Worm (Caenorhabditis elegans) whole organism, mixed stage, embryonic: ENCODE measurements around the gene B0222.5.

Experiments used
- bed-3 ChIP-seq: fragments of 200-800 bp; sonication (Bioruptor generic); optimal IDR thresholded peaks from 3 replicates; lab custom pipeline; 2018; ENCODE audit warnings: mild to moderate bottlenecking, missing genetic modification characterization, moderate library complexity, missing compliant biosample characterization
- blmp-1 ChIP-seq: fragments of 150-350 bp; optimal IDR thresholded peaks from 2 replicates; lab custom pipeline; 2014; ENCODE audit warnings: missing biosample characterization, missing genetic modification characterization
- ceh-43 ChIP-seq: fragments of 200-800 bp; sonication (Bioruptor generic); optimal IDR thresholded peaks from 2 replicates; lab custom pipeline; 2018; ENCODE audit warnings: mild to moderate bottlenecking, missing genetic modification characterization, moderate library complexity, missing compliant biosample characterization
- ceh-83 ChIP-seq: fragments of 200-800 bp; sonication (Bioruptor generic); optimal IDR thresholded peaks from 2 replicates; lab custom pipeline; 2018; ENCODE audit warnings: mild to moderate bottlenecking, missing genetic modification characterization, missing compliant biosample characterization
- ces-1 ChIP-seq: fragments of 150-350 bp; optimal IDR thresholded peaks from 2 replicates; lab custom pipeline; 2014; ENCODE audit warnings: missing biosample characterization, missing genetic modification reagents, missing genetic modification characterization
- cnd-1 ChIP-seq: fragments of 200-800 bp; sonication (Bioruptor generic); optimal IDR thresholded peaks from 2 replicates; lab custom pipeline; 2018; ENCODE audit warnings: mild to moderate bottlenecking, missing genetic modification characterization, missing compliant biosample characterization
- drap-1 ChIP-seq: fragments of 200-800 bp; sonication (Bioruptor generic); optimal IDR thresholded peaks from 3 replicates; lab custom pipeline; 2018; ENCODE audit warnings: mild to moderate bottlenecking, missing genetic modification characterization, missing compliant biosample characterization
- elt-1 ChIP-seq: sonication (generic microtip); optimal IDR thresholded peaks from 2 replicates; lab custom pipeline; 2017; ENCODE audit warnings: missing genetic modification characterization, mild to moderate bottlenecking, missing compliant biosample characterization, antibody characterized with exemption, moderate library complexity, borderline replicate concordance; ENCODE audit not compliant: insufficient read depth
- flh-1 ChIP-seq: fragments of 200-800 bp; sonication (Bioruptor generic); optimal IDR thresholded peaks from 2 replicates; lab custom pipeline; 2018; ENCODE audit warnings: mild to moderate bottlenecking, missing genetic modification characterization, moderate library complexity, missing compliant biosample characterization
- ham-2 ChIP-seq: fragments of 200-800 bp; sonication (Bioruptor generic); optimal IDR thresholded peaks from 2 replicates; lab custom pipeline; 2018; ENCODE audit warnings: mild to moderate bottlenecking, missing genetic modification characterization, missing compliant biosample characterization
- hlh-1 ChIP-seq: fragments of 150-350 bp; optimal IDR thresholded peaks from 2 replicates; lab custom pipeline; 2014; ENCODE audit warnings: missing biosample characterization, missing genetic modification reagents, missing genetic modification characterization
- lin-13 ChIP-seq: fragments of 150-350 bp; optimal IDR thresholded peaks from 2 replicates; lab custom pipeline; 2014; ENCODE audit warnings: missing biosample characterization, missing genetic modification characterization
- lin-32 ChIP-seq: fragments of 200-800 bp; sonication (Bioruptor generic); optimal IDR thresholded peaks from 2 replicates; lab custom pipeline; 2018; ENCODE audit warnings: mild to moderate bottlenecking, missing genetic modification characterization, missing compliant biosample characterization
- lsy-2 ChIP-seq: fragments of 150-350 bp; optimal IDR thresholded peaks from 2 replicates; lab custom pipeline; 2014; ENCODE audit warnings: missing biosample characterization, missing genetic modification characterization
- mab-5 ChIP-seq: fragments of 150-350 bp; optimal IDR thresholded peaks from 2 replicates; lab custom pipeline; 2014; ENCODE audit warnings: missing biosample characterization, missing genetic modification characterization
- mep-1 ChIP-seq: fragments of 150-350 bp; optimal IDR thresholded peaks from 2 replicates; lab custom pipeline; 2017; ENCODE audit warnings: missing biosample characterization, missing genetic modification reagents, missing genetic modification characterization, inconsistent platforms
- mls-2 ChIP-seq: sonication (generic microtip); optimal IDR thresholded peaks from 2 replicates; lab custom pipeline; 2016; ENCODE audit warnings: mild to moderate bottlenecking, missing genetic modification characterization, moderate library complexity, missing compliant biosample characterization
- nhr-2 ChIP-seq: fragments of 150-350 bp; optimal IDR thresholded peaks from 2 replicates; lab custom pipeline; 2014; ENCODE audit warnings: missing biosample characterization, missing genetic modification characterization
- nhr-237 ChIP-seq: fragments of 150-350 bp; optimal IDR thresholded peaks from 2 replicates; lab custom pipeline; 2014; ENCODE audit warnings: missing biosample characterization, missing genetic modification characterization
- nhr-28 ChIP-seq: fragments of 150-350 bp; optimal IDR thresholded peaks from 2 replicates; lab custom pipeline; 2014; ENCODE audit warnings: missing biosample characterization, missing genetic modification characterization
- nhr-76 ChIP-seq: sonication (generic microtip); optimal IDR thresholded peaks from 2 replicates; lab custom pipeline; 2017; ENCODE audit warnings: missing biosample characterization, missing genetic modification characterization
- sem-2 ChIP-seq: fragments of 200-800 bp; sonication (Bioruptor generic); optimal IDR thresholded peaks from 2 replicates; lab custom pipeline; 2018; ENCODE audit warnings: mild to moderate bottlenecking, missing genetic modification characterization, missing compliant biosample characterization
- snpc-4 ChIP-seq: fragments of 150-350 bp; optimal IDR thresholded peaks from 2 replicates; lab custom pipeline; 2014; ENCODE audit warnings: missing biosample characterization, missing genetic modification characterization
- sptf-1 ChIP-seq: sonication (generic microtip); optimal IDR thresholded peaks from 2 replicates; lab custom pipeline; 2017; ENCODE audit warnings: mild to moderate bottlenecking, missing genetic modification characterization, moderate library complexity, missing compliant biosample characterization
- tbx-8 ChIP-seq: fragments of 200-800 bp; sonication (Bioruptor generic); optimal IDR thresholded peaks from 2 replicates; lab custom pipeline; 2018; ENCODE audit warnings: mild to moderate bottlenecking, missing genetic modification characterization, moderate library complexity, missing compliant biosample characterization
- unc-120 ChIP-seq: sonication (generic microtip); optimal IDR thresholded peaks from 2 replicates; lab custom pipeline; 2017; ENCODE audit warnings: missing genetic modification characterization, missing compliant biosample characterization; ENCODE audit not compliant: poor library complexity, severe bottlenecking
- unc-39 ChIP-seq: fragments of 150-350 bp; optimal IDR thresholded peaks from 2 replicates; lab custom pipeline; 2014; ENCODE audit warnings: missing biosample characterization, missing genetic modification characterization
- unc-62 ChIP-seq: fragments of 150-350 bp; optimal IDR thresholded peaks from 2 replicates; lab custom pipeline; 2014; ENCODE audit warnings: missing biosample characterization, missing genetic modification reagents, missing genetic modification characterization
- zip-8 ChIP-seq: fragments of 150-350 bp; optimal IDR thresholded peaks from 2 replicates; lab custom pipeline; 2014; ENCODE audit warnings: missing biosample characterization, missing genetic modification characterization
- ztf-11 ChIP-seq: fragments of 150-350 bp; optimal IDR thresholded peaks from 2 replicates; lab custom pipeline; 2014; ENCODE audit warnings: missing biosample characterization, missing genetic modification characterization

B0222.5 gene

ce11 chrV:9157597-9157996 lies 2.9 kb upstream of the B0222.5 start:
- TF ChIP-seq lin-13 (tag; lab: Kevin White, UChicago), result no peak
- peak; percentile 86 for TF ChIP-seq ces-1 (GFP tag; lab: Kevin White, UChicago)

- TF ChIP-seq lin-32, result no peak
- TF ChIP-seq ceh-43, result no peak
- TF ChIP-seq snpc-4, result no peak
- no peak for TF ChIP-seq ztf-11 (tag; lab: Kevin White, UChicago)
- TF ChIP-seq unc-62, result no peak
Measured at ce11 chrV:9156679-9157078, 2.0 kb upstream of the B0222.5 start, which contains the start of gene B0222.15. B0222.15 (minus strand) TSS chrV:9156779.

- TF ChIP-seq bed-3 (GFP tag; lab: Kevin White, UChicago), result no peak
- TF ChIP-seq unc-39, result no peak
- TF ChIP-seq lsy-2, result no peak
- no peak for TF ChIP-seq ceh-43
- no peak for TF ChIP-seq zip-8 (tag; lab: Kevin White, UChicago)
- TF ChIP-seq mab-5, result no peak
- TF ChIP-seq blmp-1 (tag; lab: Kevin White, UChicago), result no peak
- no peak for TF ChIP-seq cnd-1
- TF ChIP-seq snpc-4, result no peak
Measured at ce11 chrV:9155616-9156015, 944 bp upstream of the B0222.5 start.

DNA sequence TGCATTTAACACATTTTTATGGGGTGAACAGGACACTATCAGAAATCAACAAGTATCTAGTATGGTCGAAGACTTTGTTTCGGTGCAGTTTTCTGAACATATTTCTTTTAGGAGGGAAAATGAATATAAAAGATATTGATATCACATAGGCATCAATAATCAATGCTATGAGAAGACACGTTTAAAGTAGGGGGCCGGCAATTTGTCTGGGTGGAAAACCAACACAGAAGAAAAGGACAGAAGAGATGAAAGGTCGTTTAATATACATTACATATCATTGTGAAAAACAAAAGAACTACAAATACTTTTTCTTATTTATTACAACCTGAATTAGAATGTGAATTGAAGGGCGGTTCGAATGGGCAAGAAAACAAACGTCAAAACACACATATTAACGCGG lies 2.3 kb downstream of the B0222.5 start:
- TF ChIP-seq ham-2 (no peak), tbx-8 (no peak), unc-62 (no peak)

DNA sequence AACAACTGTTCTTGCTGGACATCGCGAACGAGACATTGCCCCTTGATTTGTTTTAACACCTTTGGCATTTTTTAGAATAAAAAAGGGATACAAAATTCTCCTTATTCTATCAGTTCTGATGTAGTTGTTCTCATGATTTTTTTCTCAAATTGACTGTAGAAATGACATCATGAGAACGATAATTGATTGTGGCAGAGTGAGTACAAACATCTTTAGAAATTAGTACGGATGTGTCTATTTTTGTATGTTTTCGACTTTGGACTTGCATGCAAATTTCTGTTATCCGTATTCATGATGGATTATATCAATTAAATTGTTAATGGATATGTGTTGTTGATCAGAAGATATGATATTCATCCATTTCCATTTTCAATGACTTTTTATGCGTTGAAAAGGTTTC lies 6.5 kb downstream of the B0222.5 start:
- no peak for TF ChIP-seq nhr-76 (tag; lab: Kevin White, UChicago)
- TF ChIP-seq snpc-4, result no peak
- no peak for TF ChIP-seq nhr-237
- TF ChIP-seq lin-32, result no peak
- TF ChIP-seq elt-1 (tag; lab: Kevin White, UChicago), result no peak
- no peak for TF ChIP-seq unc-62
- no peak for TF ChIP-seq flh-1 (GFP tag; lab: Kevin White, UChicago)
- no peak for TF ChIP-seq drap-1 (GFP tag; lab: Kevin White, UChicago)

ce11 chrV:9146849-9147557 lies 7.7 kb downstream of the B0222.5 start, which contains the start of gene spl-2:
spl-2 (minus strand) TSS chrV:9146899.
- TF ChIP-seq unc-120 (no peak), elt-1 (tag; lab: Kevin White, UChicago) (peak; percentile 72)
- TF ChIP-seq, all 35 proteins: peak for 1

- TF ChIP-seq ztf-11 (tag; lab: Kevin White, UChicago) (no peak), flh-1 (GFP tag; lab: Kevin White, UChicago) (no peak), nhr-237 (no peak), ceh-83 (GFP tag; lab: Kevin White, UChicago) (no peak), sem-2 (GFP tag; lab: Kevin White, UChicago) (no peak), nhr-28 (tag; lab: Kevin White, UChicago) (no peak), cnd-1 (no peak), mls-2 (tag; lab: Kevin White, UChicago) (no peak), lsy-2 (no peak), sptf-1 (no peak), mep-1 (tag; lab: Kevin White, UChicago) (no peak), snpc-4 (no peak), hlh-1 (tag; lab: Kevin White, UChicago) (no peak), elt-1 (tag; lab: Kevin White, UChicago) (no peak), blmp-1 (tag; lab: Kevin White, UChicago) (no peak), lin-32 (no peak), bed-3 (GFP tag; lab: Kevin White, UChicago) (no peak), tbx-8 (no peak), nhr-2 (no peak)
Measured at ce11 chrV:9146196-9146595, 8.5 kb downstream of the B0222.5 start.
